Worm (Caenorhabditis elegans): ENCODE measurements around the gene C25G6.4.

C25G6.4 gene

ce11 chrX:1242763-1243162 lies 6.9 kb downstream of the C25G6.4 start:
- TF ChIP-seq elt-1 (tag; optimal IDR thresholded peaks at IDR 0.05) (no peak), nhr-11 (tag; optimal IDR thresholded peaks at IDR 0.05) (no peak), R02D3.7 (tag; optimal IDR thresholded peaks at IDR 0.05) (no peak), lsy-2 (tag; optimal IDR thresholded peaks at IDR 0.05) (no peak), nhr-77 (tag; optimal IDR thresholded peaks at IDR 0.05) (no peak), crh-2 (tag; optimal IDR thresholded peaks at IDR 0.05) (no peak), peb-1 (tag; optimal IDR thresholded peaks at IDR 0.05) (no peak)

ce11 chrX:1238803-1239202 lies 10.8 kb downstream of the C25G6.4 start, which contains the start of gene C25G6.3:
C25G6.3 (minus strand) TSS chrX:1238903.
- TF ChIP-seq mab-5 (tag; optimal IDR thresholded peaks at IDR 0.05), result no peak

ce11 chrX:1232074-1232473 lies 17.6 kb downstream of the C25G6.4 start:
- TF ChIP-seq skn-1 (tag; optimal IDR thresholded peaks at IDR 0.05) (no peak), nhr-12 (tag; optimal IDR thresholded peaks at IDR 0.05) (no peak), nhr-10 (tag; optimal IDR thresholded peaks at IDR 0.05) (no peak), elt-1 (tag; optimal IDR thresholded peaks at IDR 0.05) (no peak), crh-2 (tag; optimal IDR thresholded peaks at IDR 0.05) (no peak), ztf-4 (tag; optimal IDR thresholded peaks at IDR 0.05) (no peak), ztf-1 (GFP tag; conservative IDR thresholded peaks at IDR 0.05) (no peak), unc-62 (GFP tag; optimal IDR thresholded peaks at IDR 0.05) (no peak), elt-3 (tag; optimal IDR thresholded peaks at IDR 0.05) (no peak), sma-3 (GFP tag; optimal IDR thresholded peaks at IDR 0.05) (no peak), ZK546.5 (tag; optimal IDR thresholded peaks at IDR 0.05) (no peak), sem-4 (tag; optimal IDR thresholded peaks at IDR 0.05) (no peak), dmd-4 (tag; optimal IDR thresholded peaks at IDR 0.05) (no peak), unc-39 (tag; optimal IDR thresholded peaks at IDR 0.05) (no peak), aly-2 (tag; optimal IDR thresholded peaks at IDR 0.05) (no peak), unc-55 (GFP tag; optimal IDR thresholded peaks at IDR 0.05) (no peak), nhr-237 (tag; optimal IDR thresholded peaks at IDR 0.05) (no peak), ceh-82 (tag; optimal IDR thresholded peaks at IDR 0.05) (no peak), ztf-11 (tag; optimal IDR thresholded peaks at IDR 0.05) (no peak)

- TF ChIP-seq mbf-1 (tag; optimal IDR thresholded peaks at IDR 0.05) (no peak), lin-39 (tag; optimal IDR thresholded peaks at IDR 0.05) (no peak), sma-3 (GFP tag; optimal IDR thresholded peaks at IDR 0.05) (no peak), sma-9 (GFP tag; optimal IDR thresholded peaks at IDR 0.05) (no peak), sma-9 (tag; optimal IDR thresholded peaks at IDR 0.05) (no peak), sem-4 (tag; optimal IDR thresholded peaks at IDR 0.05) (no peak), F13H6.1 (tag; optimal IDR thresholded peaks at IDR 0.05) (no peak), peb-1 (tag; optimal IDR thresholded peaks at IDR 0.05) (no peak), zag-1 (tag; optimal IDR thresholded peaks at IDR 0.05) (no peak), ZK546.5 (tag; optimal IDR thresholded peaks at IDR 0.05) (no peak), unc-55 (GFP tag; optimal IDR thresholded peaks at IDR 0.05) (no peak), nhr-23 (tag; optimal IDR thresholded peaks at IDR 0.05) (no peak), C34F6.9 (tag; optimal IDR thresholded peaks at IDR 0.05) (no peak), fos-1 (tag; optimal IDR thresholded peaks at IDR 0.05) (no peak), nhr-129 (tag; optimal IDR thresholded peaks at IDR 0.05) (no peak), mdl-1 (tag; optimal IDR thresholded peaks at IDR 0.05) (no peak)
Measured at ce11 chrX:1230658-1231057, 19.0 kb downstream of the C25G6.4 start, which contains the start of gene C46H3.2. C46H3.2 (minus strand) TSS chrX:1230758.

ce11 chrX:1223841-1224240 lies 25.8 kb downstream of the C25G6.4 start:
- TF ChIP-seq aly-2 (tag; optimal IDR thresholded peaks at IDR 0.05) (no peak), unc-55 (GFP tag; optimal IDR thresholded peaks at IDR 0.05) (peak; percentile 59)

ce11 chrX:1223089-1223488 lies 26.5 kb downstream of the C25G6.4 start:
- TF ChIP-seq sma-3 (GFP tag; optimal IDR thresholded peaks at IDR 0.05) (no peak), skn-1 (tag; optimal IDR thresholded peaks at IDR 0.05) (no peak)

All from whole organism, L2 larva.